Fruit fly (Drosophila melanogaster) whole organism, embryonic: ENCODE results near the gene CG6178.

Source experiments
- Asciz ChIP-seq: fragments of 200-800 bp; sonication (Bioruptor generic); optimal IDR thresholded peaks from 2 replicates; lab custom pipeline; 2017; ENCODE audit warnings: missing biosample characterization, mild to moderate bottlenecking, missing genetic modification characterization, missing genetic modification reagents
- Atf3 ChIP-seq: fragments of 200-800 bp; sonication (Bioruptor generic); optimal IDR thresholded peaks from 3 replicates; lab custom pipeline; 2016; ENCODE audit warnings: missing biosample characterization, missing genetic modification characterization
- Awh ChIP-seq: fragments of 200-800 bp; sonication (Bioruptor generic); IDR thresholded peaks from 2 replicates; pipeline ENCODE4, ENCODE4 v1.3.6; 2022; ENCODE audit warnings: missing biosample characterization, missing genetic modification characterization
- B-H1 ChIP-seq: fragments of 200-800 bp; sonication (Bioruptor generic); IDR thresholded peaks from 3 replicates; pipeline ENCODE4 v1.3.6; 2022; ENCODE audit warnings: missing biosample characterization, missing genetic modification characterization
- CG10209 ChIP-seq: fragments of 200-800 bp; sonication (Bioruptor generic); optimal IDR thresholded peaks from 3 replicates; lab custom pipeline; 2017; ENCODE audit warnings: missing biosample characterization, mild to moderate bottlenecking, missing genetic modification characterization, missing genetic modification reagents
- CG10462 ChIP-seq: fragments of 200-800 bp; sonication (Bioruptor generic); optimal IDR thresholded peaks from 2 replicates; lab custom pipeline; 2016; ENCODE audit warnings: missing biosample characterization, missing genetic modification characterization
- CG10543 ChIP-seq: fragments of 200-800 bp; sonication (Bioruptor generic); optimal IDR thresholded peaks from 3 replicates; lab custom pipeline; 2017; ENCODE audit warnings: missing biosample characterization, mild to moderate bottlenecking, missing genetic modification characterization, moderate library complexity
- CG13123 ChIP-seq: fragments of 200-800 bp; sonication (Bioruptor generic); optimal IDR thresholded peaks from 2 replicates; lab custom pipeline; 2016; ENCODE audit warnings: missing biosample characterization, missing genetic modification characterization
- CG13424 ChIP-seq: fragments of 200-800 bp; sonication (Bioruptor generic); optimal IDR thresholded peaks from 2 replicates; lab custom pipeline; 2019; ENCODE audit warnings: missing biosample characterization, mild to moderate bottlenecking, missing genetic modification characterization, moderate library complexity
- CG15011 ChIP-seq: fragments of 200-800 bp; sonication (Bioruptor generic); optimal IDR thresholded peaks from 3 replicates; lab custom pipeline; 2018; ENCODE audit warnings: missing biosample characterization, mild to moderate bottlenecking, missing genetic modification characterization
- CG2678 ChIP-seq: fragments of 200-800 bp; sonication (Bioruptor generic); optimal IDR thresholded peaks from 3 replicates; lab custom pipeline; 2019; ENCODE audit warnings: missing biosample characterization, mild to moderate bottlenecking, missing genetic modification characterization, moderate library complexity
- CG2889 ChIP-seq: fragments of 200-800 bp; sonication (Bioruptor generic); IDR thresholded peaks from 3 replicates; pipeline ENCODE4 v1.3.6; 2022; ENCODE audit warnings: missing biosample characterization, missing genetic modification characterization
- CG30431 ChIP-seq: fragments of 200-800 bp; sonication (Bioruptor generic); optimal IDR thresholded peaks from 2 replicates; lab custom pipeline; 2017; ENCODE audit warnings: missing biosample characterization, missing genetic modification characterization
- CG31441 ChIP-seq: fragments of 200-800 bp; sonication (Bioruptor generic); IDR thresholded peaks from 2 replicates; pipeline ENCODE4 v1.3.6; 2022; ENCODE audit warnings: missing biosample characterization, missing genetic modification characterization
- CG32772 ChIP-seq: fragments of 200-800 bp; sonication (Bioruptor generic); IDR thresholded peaks from 2 replicates; pipeline ENCODE4 v1.3.6; 2022; ENCODE audit warnings: missing biosample characterization, missing genetic modification characterization
- CG34224 ChIP-seq: fragments of 200-800 bp; sonication (Bioruptor generic); IDR thresholded peaks from 3 replicates; pipeline ENCODE4 v1.3.6; 2022; ENCODE audit warnings: missing biosample characterization, missing genetic modification characterization; ENCODE audit not compliant: partially characterized antibody
- CG3726 ChIP-seq: fragments of 200-800 bp; sonication (Bioruptor generic); IDR thresholded peaks from 3 replicates; pipeline ENCODE4, ENCODE4 v1.3.6; 2022; ENCODE audit warnings: missing biosample characterization, missing genetic modification characterization
- CG6683 ChIP-seq: fragments of 200-800 bp; sonication (Bioruptor generic); optimal IDR thresholded peaks from 2 replicates; lab custom pipeline; 2017; ENCODE audit warnings: missing biosample characterization, mild to moderate bottlenecking, missing genetic modification characterization, missing genetic modification reagents
- CG9215 ChIP-seq: fragments of 200-800 bp; sonication (Bioruptor generic); IDR thresholded peaks from 2 replicates; pipeline ENCODE4 v1.3.6; 2022; ENCODE audit warnings: missing biosample characterization, missing genetic modification characterization
- CHES-1-like ChIP-seq: fragments of 200-800 bp; sonication (Bioruptor generic); optimal IDR thresholded peaks from 2 replicates; lab custom pipeline; 2016; ENCODE audit warnings: missing biosample characterization, missing genetic modification characterization
- Camta ChIP-seq: fragments of 200-800 bp; sonication (Bioruptor generic); optimal IDR thresholded peaks from 2 replicates; lab custom pipeline; 2016; ENCODE audit warnings: missing biosample characterization, missing genetic modification characterization
- Chrac-16 ChIP-seq: fragments of 200-800 bp; sonication (Bioruptor generic); optimal IDR thresholded peaks from 3 replicates; lab custom pipeline; 2016; ENCODE audit warnings: missing biosample characterization, missing genetic modification characterization
- CkIIα-i1 ChIP-seq: fragments of 200-800 bp; sonication (Bioruptor generic); IDR thresholded peaks from 2 replicates; pipeline ENCODE4 v1.3.6; 2022; ENCODE audit warnings: missing biosample characterization, missing genetic modification characterization
- Dll ChIP-seq: fragments of 200-800 bp; sonication (Bioruptor generic); IDR thresholded peaks from 4 replicates; pipeline ENCODE4 v1.3.6; 2022; ENCODE audit warnings: missing biosample characterization, missing genetic modification characterization; ENCODE audit not compliant: partially characterized antibody
- H2.0 ChIP-seq: fragments of 200-800 bp; sonication (Bioruptor generic); IDR thresholded peaks from 2 replicates; pipeline ENCODE4 v1.3.6; 2022; ENCODE audit warnings: missing biosample characterization, missing genetic modification characterization
- Nf-YA ChIP-seq: fragments of 200-800 bp; sonication (Bioruptor generic); IDR thresholded peaks from 2 replicates; pipeline ENCODE4 v1.3.6; 2022; ENCODE audit warnings: missing biosample characterization, missing genetic modification characterization
- Ptx1 ChIP-seq: fragments of 200-800 bp; sonication (Bioruptor generic); IDR thresholded peaks from 2 replicates; pipeline ENCODE4 v1.3.6; 2022; ENCODE audit warnings: missing biosample characterization, missing genetic modification characterization
- Sox100B ChIP-seq: fragments of 200-800 bp; sonication (Bioruptor generic); optimal IDR thresholded peaks from 3 replicates; lab custom pipeline; 2018; ENCODE audit warnings: missing biosample characterization, mild to moderate bottlenecking, missing genetic modification characterization
- Xrp1 ChIP-seq: fragments of 200-800 bp; sonication (Bioruptor generic); IDR thresholded peaks from 2 replicates; pipeline ENCODE4 v1.3.6; 2022; ENCODE audit warnings: missing biosample characterization, missing genetic modification characterization
- ase ChIP-seq: fragments of 200-800 bp; sonication (Bioruptor generic); IDR thresholded peaks from 3 replicates; pipeline ENCODE4 v1.3.6; 2022; ENCODE audit warnings: missing biosample characterization, missing genetic modification characterization
- bsh ChIP-seq, 2 experiments: fragments of 200-800 bp; sonication (Bioruptor generic); optimal IDR thresholded peaks; 2 replicates each; lab custom pipeline; 2017 to 2018; ENCODE audit warnings: mild to moderate bottlenecking in 2 of 2, missing biosample characterization in 2 of 2, missing genetic modification characterization in 2 of 2, moderate library complexity in 1 of 2
- crc ChIP-seq: fragments of 200-800 bp; sonication (Bioruptor generic); optimal IDR thresholded peaks from 2 replicates; lab custom pipeline; 2016; ENCODE audit warnings: missing biosample characterization, missing genetic modification characterization
- croc ChIP-seq: fragments of 200-800 bp; sonication (Bioruptor generic); conservative IDR thresholded peaks from 3 replicates; pipeline ENCODE4 v1.3.6; 2022; ENCODE audit warnings: missing biosample characterization, missing genetic modification characterization
- crp ChIP-seq, 2 experiments: fragments of 200-800 bp; sonication (Bioruptor generic); optimal IDR thresholded peaks; 2 replicates in 1 of 2; 3 replicates in 1 of 2; lab custom pipeline; 2017; ENCODE audit warnings: missing biosample characterization in 2 of 2, missing genetic modification characterization in 2 of 2, mild to moderate bottlenecking in 1 of 2, moderate library complexity in 1 of 2
- disco-r ChIP-seq: fragments of 200-800 bp; sonication (Bioruptor generic); optimal IDR thresholded peaks from 2 replicates; lab custom pipeline; 2016; ENCODE audit warnings: missing biosample characterization, missing genetic modification characterization
- grn ChIP-seq: fragments of 200-800 bp; sonication (Bioruptor generic); optimal IDR thresholded peaks from 3 replicates; lab custom pipeline; 2017; ENCODE audit warnings: missing biosample characterization, missing genetic modification characterization
- inv ChIP-seq: fragments of 200-800 bp; sonication (Bioruptor generic); IDR thresholded peaks from 2 replicates; pipeline ENCODE4 v1.3.6; 2022; ENCODE audit warnings: missing biosample characterization, missing genetic modification characterization; ENCODE audit not compliant: partially characterized antibody
- jigr1 ChIP-seq: fragments of 200-800 bp; sonication (Bioruptor generic); IDR thresholded peaks from 3 replicates; pipeline ENCODE4 v1.3.6; 2022; ENCODE audit warnings: missing biosample characterization, missing genetic modification characterization
- nerfin-1 ChIP-seq: fragments of 200-800 bp; sonication (Bioruptor generic); optimal IDR thresholded peaks from 3 replicates; lab custom pipeline; 2019; ENCODE audit warnings: missing biosample characterization, mild to moderate bottlenecking, missing genetic modification characterization, moderate library complexity
- nom ChIP-seq: fragments of 200-800 bp; sonication (Bioruptor generic); optimal IDR thresholded peaks from 2 replicates; lab custom pipeline; 2017; ENCODE audit warnings: missing biosample characterization, missing genetic modification characterization, mild to moderate bottlenecking, moderate library complexity, missing genetic modification reagents
- odd ChIP-seq: fragments of 200-800 bp; sonication (Bioruptor generic); optimal IDR thresholded peaks from 2 replicates; lab custom pipeline; 2017; ENCODE audit warnings: missing biosample characterization, mild to moderate bottlenecking, missing genetic modification characterization
- org-1 ChIP-seq: fragments of 200-800 bp; sonication (Bioruptor generic); optimal IDR thresholded peaks from 2 replicates; lab custom pipeline; 2017; ENCODE audit warnings: missing biosample characterization, missing genetic modification characterization
- otp ChIP-seq: fragments of 200-800 bp; sonication (Bioruptor generic); IDR thresholded peaks from 3 replicates; pipeline ENCODE4, ENCODE4 v1.3.6; 2022; ENCODE audit warnings: missing biosample characterization, missing genetic modification characterization
- pho ChIP-seq: fragments of 200-800 bp; sonication (Bioruptor generic); optimal IDR thresholded peaks from 2 replicates; lab custom pipeline; 2016; ENCODE audit warnings: missing biosample characterization, missing genetic modification characterization
- tgo ChIP-seq: fragments of 200-800 bp; sonication (Bioruptor generic); IDR thresholded peaks from 3 replicates; pipeline ENCODE4 v1.3.6; 2022; ENCODE audit warnings: missing biosample characterization, missing genetic modification characterization
- tll ChIP-seq, 2 experiments: fragments of 200-800 bp in 1 of 2; fragments of >200 bp in 1 of 2; sonication (Bioruptor generic) in 1 of 2; optimal IDR thresholded peaks; 2 replicates each; lab custom pipeline; 2017 to 2019; ENCODE audit warnings: missing biosample characterization in 2 of 2, missing genetic modification characterization in 2 of 2, mild to moderate bottlenecking in 1 of 2, moderate library complexity in 1 of 2
- ttk ChIP-seq: fragments of 200-800 bp; sonication (Bioruptor generic); IDR thresholded peaks from 2 replicates; pipeline ENCODE4 v2.1.2; 2022; ENCODE audit warnings: missing biosample characterization, missing genetic modification characterization
- zfh2 ChIP-seq: fragments of 200-800 bp; sonication (Bioruptor generic); optimal IDR thresholded peaks from 2 replicates; lab custom pipeline; 2016; ENCODE audit warnings: missing biosample characterization, missing genetic modification characterization

Gene CG6178

dm6 chr3R:24151924-24152809 lies at the start of gene CG6178, which contains the start of gene p38a (continued):
- TF ChIP-seq grn: peak; percentile 84
- peak; percentile 91 for TF ChIP-seq nerfin-1 (tag; lab: Kevin White, UChicago)
- TF ChIP-seq CG6683 (GFP tag; lab: Kevin White, UChicago): peak; percentile 95
- peak; percentile 89 for TF ChIP-seq Chrac-16 (GFP tag; lab: Kevin White, UChicago)
- peak; percentile 97 for TF ChIP-seq CG32772 (GFP tag; lab: Robert Waterston, UW)
- peak; percentile 91; the same call in 2 of the 3 replicates for TF ChIP-seq jigr1 (GFP tag; lab: Robert Waterston, UW)
- peak; percentile 95 for TF ChIP-seq CG30431 (GFP tag; lab: Kevin White, UChicago)
- peak; percentile 95 for TF ChIP-seq CG3726
- TF ChIP-seq B-H1 (GFP tag; lab: Robert Waterston, UW): peak; percentile 95
- no peak for TF ChIP-seq inv (GFP tag; lab: Robert Waterston, UW)
- peak; percentile 96 for TF ChIP-seq croc
- TF ChIP-seq CG2889 (GFP tag; lab: Robert Waterston, UW): peak; percentile 94
- TF ChIP-seq crc: no peak
- peak; percentile 96 for TF ChIP-seq Xrp1 (GFP tag; lab: Robert Waterston, UW)
- TF ChIP-seq pho (GFP tag; lab: Kevin White, UChicago): peak; percentile 55
- TF ChIP-seq nom (GFP tag; lab: Kevin White, UChicago): peak; percentile 94
- peak; percentile 98 for TF ChIP-seq tgo (GFP tag; lab: Robert Waterston, UW)
- 0 out of 3 replicates have a peak, but pooled peaks have one; percentile 25 for TF ChIP-seq CG34224 (GFP tag; lab: Robert Waterston, UW)
- TF ChIP-seq CHES-1-like: peak; percentile 15
- peak; percentile 94 to 97 for TF ChIP-seq bsh (GFP tag; optimal IDR thresholded peaks at IDR 0.05; lab: Kevin White, UChicago)
- peak; percentile 82 for TF ChIP-seq CG10462 (GFP tag; lab: Kevin White, UChicago)
- TF ChIP-seq tll (GFP tag; optimal IDR thresholded peaks at IDR 0.05; lab: Kevin White, UChicago): no peak
- TF ChIP-seq disco-r (GFP tag; lab: Kevin White, UChicago): no peak
- TF ChIP-seq org-1 (GFP tag; lab: Kevin White, UChicago): peak; percentile 92
- TF ChIP-seq CG10543 (GFP tag; lab: Kevin White, UChicago): peak; percentile 96
- TF ChIP-seq Dll: no peak
- TF ChIP-seq zfh2 (GFP tag; lab: Kevin White, UChicago): peak; percentile 86
- TF ChIP-seq crp (GFP tag; optimal IDR thresholded peaks at IDR 0.05; lab: Kevin White, UChicago): peak; percentile 39 to 89
- TF ChIP-seq Nf-YA: peak; percentile 94
- peak; percentile 26 for TF ChIP-seq Atf3 (GFP tag; lab: Kevin White, UChicago)
- TF ChIP-seq Sox100B: peak; percentile 99
- TF ChIP-seq CG15011 (GFP tag; lab: Kevin White, UChicago): peak; percentile 78
- TF ChIP-seq odd (GFP tag; lab: Kevin White, UChicago): peak; percentile 96
- peak; percentile 96 for TF ChIP-seq ase (GFP tag; lab: Robert Waterston, UW)
- peak; percentile 87; the same call in 1 of the 2 replicates for TF ChIP-seq CkIIα-i1 (GFP tag; lab: Robert Waterston, UW)
- TF ChIP-seq CG13123 (GFP tag; lab: Kevin White, UChicago): peak; percentile 80
- peak; percentile 95 for TF ChIP-seq ttk
- TF ChIP-seq CG31441 (GFP tag; lab: Robert Waterston, UW): peak; percentile 99
- TF ChIP-seq Ptx1 (GFP tag; lab: Robert Waterston, UW): peak; percentile 99
- peak; percentile 94 for TF ChIP-seq H2.0
- peak; percentile 33 for TF ChIP-seq Camta
- TF ChIP-seq Asciz (GFP tag; lab: Kevin White, UChicago): peak; percentile 97
- TF ChIP-seq CG13424 (tag; lab: Kevin White, UChicago): peak; percentile 99
- peak; percentile 98 for TF ChIP-seq CG10209 (GFP tag; lab: Kevin White, UChicago)
- TF ChIP-seq otp (GFP tag; lab: Robert Waterston, UW): peak; percentile 79
- TF ChIP-seq CG9215 (GFP tag; lab: Robert Waterston, UW): peak; percentile 96
- TF ChIP-seq CG2678 (tag; lab: Kevin White, UChicago): peak; percentile 99
- peak; percentile 96 for TF ChIP-seq Awh (GFP tag; lab: Robert Waterston, UW)
